Worm (Caenorhabditis elegans) whole organism, young adult: ENCODE measurements around the gene C44B7.7.
A peak's percentile ranks its signal among the peaks of the same experiment; 100 is the strongest.

Experiments
- B0336.3 ChIP-seq: fragments of 200-800 bp; sonication (Bioruptor generic); IDR thresholded peaks from 2 replicates; pipeline ENCODE4 v1.3.6; 2022; ENCODE audit warnings: missing genetic modification characterization, missing compliant biosample characterization
- K11D2.4 ChIP-seq: fragments of 200-800 bp; sonication (Bioruptor generic); IDR thresholded peaks from 2 replicates; pipeline ENCODE4 v1.3.6; 2022; ENCODE audit warnings: missing genetic modification reagents, missing genetic modification characterization, missing compliant biosample characterization
- K12H6.12 ChIP-seq: fragments of 200-800 bp; sonication (Bioruptor generic); optimal IDR thresholded peaks from 2 replicates; lab custom pipeline; 2018; ENCODE audit warnings: mild to moderate bottlenecking, missing genetic modification characterization, missing compliant biosample characterization
- Y53F4B.3 ChIP-seq: fragments of 200-800 bp; sonication (Bioruptor generic); IDR thresholded peaks from 2 replicates; pipeline ENCODE4 v1.3.6; 2022; ENCODE audit warnings: missing genetic modification reagents, missing genetic modification characterization, missing compliant biosample characterization
- Y67H2A.10 ChIP-seq: fragments of 200-800 bp; sonication (Bioruptor generic); conservative IDR thresholded peaks from 2 replicates; pipeline ENCODE4 v1.3.6; 2022; ENCODE audit warnings: missing genetic modification reagents, missing genetic modification characterization, missing compliant biosample characterization
- atf-7 ChIP-seq: sonication (generic microtip); optimal IDR thresholded peaks from 2 replicates; lab custom pipeline; 2017; ENCODE audit warnings: mild to moderate bottlenecking, missing genetic modification characterization, missing compliant biosample characterization
- attf-5 ChIP-seq: fragments of 200-800 bp; sonication (Bioruptor generic); optimal IDR thresholded peaks from 2 replicates; lab custom pipeline; 2018; ENCODE audit warnings: mild to moderate bottlenecking, missing genetic modification characterization, missing compliant biosample characterization
- attf-6 ChIP-seq: fragments of 200-800 bp; sonication (Bioruptor generic); IDR thresholded peaks from 2 replicates; pipeline ENCODE4 v1.3.6; 2022; ENCODE audit warnings: missing genetic modification reagents, missing genetic modification characterization, missing compliant biosample characterization
- bed-1 ChIP-seq: fragments of 200-800 bp; sonication (Bioruptor generic); IDR thresholded peaks from 2 replicates; pipeline ENCODE4 v1.3.6; 2022; ENCODE audit warnings: missing genetic modification reagents, missing genetic modification characterization, missing compliant biosample characterization
- cebp-1 ChIP-seq, 2 experiments: fragments of 200-800 bp in 1 of 2; sonication (Bioruptor generic) in 1 of 2; sonication (generic microtip) in 1 of 2; IDR thresholded peaks in 1 of 2; optimal IDR thresholded peaks in 1 of 2; 2 replicates each; pipeline versions ENCODE4 v1.3.6 to Lab custom; 2017 to 2022; ENCODE audit warnings: missing compliant biosample characterization in 2 of 2, missing genetic modification characterization in 2 of 2, mild to moderate bottlenecking in 1 of 2, missing genetic modification reagents in 1 of 2, moderate library complexity in 1 of 2
- ceh-40 ChIP-seq: fragments of 200-800 bp; sonication (Bioruptor generic); IDR thresholded peaks from 2 replicates; pipeline ENCODE4 v1.3.6; 2022; ENCODE audit warnings: missing genetic modification characterization, missing compliant biosample characterization
- chd-7 ChIP-seq: sonication (generic microtip); optimal IDR thresholded peaks from 2 replicates; lab custom pipeline; 2016; ENCODE audit warnings: mild to moderate bottlenecking, missing genetic modification characterization, moderate library complexity, missing compliant biosample characterization
- dox-1 ChIP-seq: fragments of 200-800 bp; sonication (Bioruptor generic); IDR thresholded peaks from 2 replicates; pipeline ENCODE4 v1.3.6; 2022; ENCODE audit warnings: missing genetic modification reagents, missing genetic modification characterization, missing compliant biosample characterization
- dpff-1 ChIP-seq: sonication (generic microtip); optimal IDR thresholded peaks from 2 replicates; lab custom pipeline; 2017; ENCODE audit warnings: mild to moderate bottlenecking, missing genetic modification characterization, missing compliant biosample characterization
- egl-44 ChIP-seq: fragments of 200-800 bp; sonication (Bioruptor generic); IDR thresholded peaks from 2 replicates; pipeline ENCODE4 v1.3.6; 2022; ENCODE audit warnings: missing genetic modification reagents, missing genetic modification characterization, missing compliant biosample characterization
- egrh-3 ChIP-seq: fragments of 200-800 bp; sonication (Bioruptor generic); IDR thresholded peaks from 2 replicates; pipeline ENCODE4 v1.3.6; 2022; ENCODE audit warnings: missing genetic modification reagents, missing genetic modification characterization, missing compliant biosample characterization
- ekl-4 ChIP-seq: fragments of 200-800 bp; sonication (Bioruptor generic); IDR thresholded peaks from 2 replicates; pipeline ENCODE4 v1.3.6; 2022; ENCODE audit warnings: missing genetic modification reagents, missing genetic modification characterization, missing compliant biosample characterization
- hmg-1.2 ChIP-seq: fragments of 200-800 bp; sonication (Bioruptor generic); IDR thresholded peaks from 2 replicates; pipeline ENCODE4 v1.3.6; 2022; ENCODE audit warnings: missing genetic modification reagents, missing genetic modification characterization, missing compliant biosample characterization
- lag-1 ChIP-seq: fragments of 200-800 bp; sonication (Bioruptor generic); IDR thresholded peaks from 2 replicates; pipeline ENCODE4 v1.3.6; 2022; ENCODE audit warnings: missing genetic modification reagents, missing genetic modification characterization, missing compliant biosample characterization
- lin-35 ChIP-seq, 3 experiments: fragments of 150-350 bp in 2 of 3; sonication (generic microtip) in 1 of 3; optimal IDR thresholded peaks; 2 replicates each; lab custom pipeline; 2014 to 2018; ENCODE audit warnings: missing biosample characterization in 3 of 3, missing genetic modification characterization in 3 of 3, missing genetic modification reagents in 3 of 3
- lsy-27 ChIP-seq: sonication (generic microtip); optimal IDR thresholded peaks from 2 replicates; lab custom pipeline; 2017; ENCODE audit warnings: missing genetic modification characterization, mild to moderate bottlenecking, missing compliant biosample characterization, antibody characterized with exemption, missing genotype, borderline replicate concordance; ENCODE audit not compliant: insufficient read depth
- nfya-1 ChIP-seq: sonication (generic microtip); optimal IDR thresholded peaks from 2 replicates; lab custom pipeline; 2017; ENCODE audit warnings: antibody characterized with exemption, missing compliant biosample characterization, missing genetic modification characterization, borderline replicate concordance; ENCODE audit not compliant: insufficient read depth
- nhr-120 ChIP-seq: fragments of 200-800 bp; sonication (Bioruptor generic); IDR thresholded peaks from 2 replicates; pipeline ENCODE4 v1.3.6; 2022; ENCODE audit warnings: missing genetic modification characterization, missing compliant biosample characterization
- nhr-27 ChIP-seq: fragments of 200-800 bp; sonication (Bioruptor generic); optimal IDR thresholded peaks from 2 replicates; lab custom pipeline; 2018; ENCODE audit warnings: mild to moderate bottlenecking, missing genetic modification characterization, moderate library complexity, missing compliant biosample characterization
- nhr-80 ChIP-seq: sonication (generic microtip); optimal IDR thresholded peaks from 2 replicates; lab custom pipeline; 2016; ENCODE audit warnings: missing genetic modification characterization, missing compliant biosample characterization
- nhr-90 ChIP-seq: sonication (generic microtip); optimal IDR thresholded peaks from 2 replicates; lab custom pipeline; 2016; ENCODE audit warnings: missing genotype, mild to moderate bottlenecking, missing genetic modification characterization, missing compliant biosample characterization
- rpc-1 ChIP-seq, 2 experiments: fragments of 150-350 bp in 1 of 2; sonication (generic microtip) in 1 of 2; optimal IDR thresholded peaks; 2 replicates each; lab custom pipeline; 2014 to 2018; ENCODE audit warnings: missing biosample characterization in 1 of 2, missing genetic modification characterization in 1 of 2, missing genetic modification reagents in 1 of 2, missing genotype in 1 of 2
- sdz-38 ChIP-seq: sonication (generic microtip); optimal IDR thresholded peaks from 2 replicates; lab custom pipeline; 2016; ENCODE audit warnings: missing genotype, missing genetic modification characterization, missing compliant biosample characterization
- sea-2 ChIP-seq: fragments of 200-800 bp; sonication (Bioruptor generic); IDR thresholded peaks from 2 replicates; pipeline ENCODE4 v1.3.6; 2022; ENCODE audit warnings: missing genetic modification characterization, missing compliant biosample characterization
- snpc-1.3 ChIP-seq: sonication (generic microtip); optimal IDR thresholded peaks from 2 replicates; lab custom pipeline; 2017; ENCODE audit warnings: missing genetic modification characterization, mild to moderate bottlenecking, missing compliant biosample characterization, antibody characterized with exemption, moderate library complexity, missing genotype, missing genetic modification reagents; ENCODE audit not compliant: insufficient read depth
- unc-62 ChIP-seq: fragments of 150-350 bp; optimal IDR thresholded peaks from 2 replicates; lab custom pipeline; 2014; ENCODE audit warnings: missing biosample characterization, missing genetic modification reagents, missing genetic modification characterization
- zfh-2 ChIP-seq: fragments of 200-800 bp; sonication (Bioruptor generic); conservative IDR thresholded peaks from 2 replicates; pipeline ENCODE4 v1.3.6; 2022; ENCODE audit warnings: missing genetic modification reagents, missing genetic modification characterization, missing compliant biosample characterization

C44B7.7 gene

ce11 chrII:6833781-6834339, 46.1 kb downstream of the C44B7.7 start:
- TF ChIP-seq nhr-120 (GFP tag; lab: Robert Waterston, UW) (no peak), cebp-1 (GFP tag; IDR thresholded peaks at IDR 0.05; lab: Robert Waterston, UW) (no peak), cebp-1 (tag; optimal IDR thresholded peaks at IDR 0.05; lab: Kevin White, UChicago) (peak; percentile 45), nhr-80 (tag; lab: Kevin White, UChicago) (peak; percentile 87), sdz-38 (tag; lab: Kevin White, UChicago) (no peak), attf-5 (GFP tag; lab: Kevin White, UChicago) (peak; percentile 34), egrh-3 (GFP tag; lab: Robert Waterston, UW) (peak; percentile 64), attf-6 (GFP tag; lab: Robert Waterston, UW) (no peak), nhr-90 (tag; lab: Kevin White, UChicago) (peak; percentile 16), ekl-4 (no peak), atf-7 (tag; lab: Kevin White, UChicago) (peak; percentile 5), unc-62 (GFP tag; lab: Kevin White, UChicago) (peak; percentile 20), hmg-1.2 (GFP tag; lab: Robert Waterston, UW) (peak; percentile 24; the same call in 1 of the 2 replicates), snpc-1.3 (tag; lab: Kevin White, UChicago) (no peak), egl-44 (GFP tag; lab: Robert Waterston, UW) (no peak), dox-1 (GFP tag; lab: Robert Waterston, UW) (peak; percentile 70), zfh-2 (GFP tag; lab: Robert Waterston, UW) (peak; percentile 67)

DNA sequence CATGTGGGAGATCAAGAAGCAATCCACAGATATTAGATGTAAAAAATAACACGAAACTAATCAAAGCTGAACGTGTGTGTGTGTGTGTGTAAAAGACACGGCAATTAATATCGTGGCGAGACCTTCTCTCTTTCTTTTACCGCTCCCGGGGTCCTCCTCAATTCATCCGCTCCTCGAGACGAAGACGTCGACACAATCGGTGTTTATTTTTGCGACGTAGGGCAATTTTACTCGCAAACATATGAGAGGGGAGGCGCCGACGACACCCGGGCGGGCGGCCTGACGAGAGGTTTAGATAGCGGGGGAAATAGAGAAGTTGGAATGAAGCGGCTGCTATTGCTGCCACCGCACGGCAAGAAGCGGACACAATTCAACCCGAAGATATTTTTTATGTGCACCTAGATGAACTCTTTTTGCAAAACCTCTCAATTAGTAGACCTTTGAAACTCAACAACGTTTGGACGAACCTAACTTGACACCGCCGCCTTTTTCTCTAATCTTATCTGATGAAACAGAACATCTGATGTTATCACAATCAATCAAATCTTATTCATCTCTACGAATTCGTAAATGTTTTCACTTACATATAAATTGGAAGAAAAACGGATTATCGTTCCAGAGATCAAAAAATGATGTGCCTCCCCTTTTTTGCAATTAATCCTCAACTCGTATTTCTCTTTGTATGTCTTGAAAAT, 47.1 kb downstream of the C44B7.7 start:
- no peak for TF ChIP-seq K11D2.4 (GFP tag; lab: Robert Waterston, UW)
- peak; percentile 50; the same call in 1 of the 2 replicates for TF ChIP-seq zfh-2 (GFP tag; lab: Robert Waterston, UW)
- TF ChIP-seq dpff-1 (tag; lab: Kevin White, UChicago): no peak
- TF ChIP-seq sea-2 (GFP tag; lab: Robert Waterston, UW): no peak
- TF ChIP-seq ceh-40: no peak

- no peak for TF ChIP-seq K12H6.12 (tag; lab: Kevin White, UChicago)
- TF ChIP-seq lsy-27: no peak
- no peak for TF ChIP-seq nhr-27 (tag; lab: Kevin White, UChicago)
- no peak for TF ChIP-seq ceh-40
- no peak for TF ChIP-seq nfya-1 (tag; lab: Kevin White, UChicago)
- TF ChIP-seq bed-1 (GFP tag; lab: Robert Waterston, UW): no peak
- no peak for TF ChIP-seq Y67H2A.10
- no peak for TF ChIP-seq lag-1 (GFP tag; lab: Robert Waterston, UW)
- no peak for TF ChIP-seq chd-7
- no peak for TF ChIP-seq B0336.3 (GFP tag; lab: Robert Waterston, UW)
- no peak for TF ChIP-seq lin-35 (GFP tag; optimal IDR thresholded peaks at IDR 0.05; lab: Kevin White, UChicago)
- TF ChIP-seq rpc-1 (optimal IDR thresholded peaks at IDR 0.05; lab: Kevin White, UChicago): no peak
- no peak for TF ChIP-seq rpc-1 (tag; optimal IDR thresholded peaks at IDR 0.05; lab: Kevin White, UChicago)
- TF ChIP-seq Y53F4B.3: no peak
These were observed 47.8 kb downstream of the C44B7.7 start for ce11 chrII:6832207-6832606.
